Worm (Caenorhabditis elegans): Measurements from ENCODE around the gene str-112.

ce11 chrV:7157089-7157488 is 18.9 kb upstream of the str-112 start, which contains the start of gene ugt-39:
- no peak for TF ChIP-seq lin-13 (GFP tag; optimal IDR thresholded peaks at IDR 0.05)
- TF ChIP-seq lin-35 (GFP tag; optimal IDR thresholded peaks at IDR 0.05): no peak
- no peak for TF ChIP-seq nhr-12 (tag; optimal IDR thresholded peaks at IDR 0.05)
- TF ChIP-seq fos-1 (tag; optimal IDR thresholded peaks at IDR 0.05): no peak
- no peak for TF ChIP-seq ets-5 (GFP tag; IDR thresholded peaks at IDR 0.05)
- TF ChIP-seq lir-3 (tag; optimal IDR thresholded peaks at IDR 0.05; ENCODE audit: poor library complexity): no peak
- no peak for TF ChIP-seq snpc-4 (tag; optimal IDR thresholded peaks at IDR 0.05)
- no peak for TF ChIP-seq egl-27 (tag; optimal IDR thresholded peaks at IDR 0.05)
- TF ChIP-seq elt-2 (tag; optimal IDR thresholded peaks at IDR 0.05): peak; percentile 62
- TF ChIP-seq ceh-8 (GFP tag; optimal IDR thresholded peaks at IDR 0.05): no peak
- no peak for TF ChIP-seq zag-1 (tag; optimal IDR thresholded peaks at IDR 0.05)

All from whole organism, L1 larva.